Worm (Caenorhabditis elegans): ENCODE results near the gene K02E7.7.
"Not testable (repeated sequence)": the region's sequence is repeated elsewhere in the genome, so short reads cannot be mapped to it uniquely, and the experiment has no call there.

DNA sequence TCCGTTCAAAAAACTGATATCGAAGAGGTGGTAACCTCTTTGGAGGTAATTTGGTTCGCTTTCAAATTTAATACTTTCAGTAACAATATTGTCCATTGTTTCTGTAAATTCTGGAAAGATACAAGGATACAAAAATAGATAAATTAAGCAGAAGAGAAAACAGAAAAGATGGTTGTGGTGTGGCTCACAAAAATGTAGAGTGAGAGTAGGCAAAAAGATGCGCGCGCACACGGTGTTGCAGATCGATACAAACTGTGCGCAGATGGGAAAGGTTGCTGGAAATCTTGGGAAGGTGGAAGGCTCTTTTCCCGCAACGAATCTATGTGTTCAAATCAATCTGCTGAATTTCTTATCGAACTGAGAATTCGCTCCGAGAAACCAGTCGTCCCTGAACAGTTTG is 30.1 kb upstream of the K02E7.7 start, which contains the start of gene btb-11:
- TF ChIP-seq W03F9.2, him-1, dao-5 (tag; optimal IDR thresholded peaks at IDR 0.05): not testable (repeated sequence)
